Fruit fly (Drosophila melanogaster) S2 (cell line): Measurements from ENCODE around the gene Idgf2.

Experiments
- CG8478 ChIP-seq: fragments of >200 bp; optimal IDR thresholded peaks from 2 replicates; lab custom pipeline; 2018
- CTCF ChIP-seq, 2 experiments: fragments of >200 bp; optimal IDR thresholded peaks; 2 replicates each; lab custom pipeline; 2018

- TF ChIP-seq CTCF (optimal IDR thresholded peaks at IDR 0.05; lab: Kevin White, UChicago), result no peak
- no peak for TF ChIP-seq CG8478
These were observed 11.5 kb upstream of the Idgf2 start for dm6 chr2L:16435637-16436036.
